Worm (Caenorhabditis elegans) whole organism, L3 larva: Measurements from ENCODE around the gene F59G1.8.

Experiments used
- aly-2 ChIP-seq: fragments of 150-350 bp; optimal IDR thresholded peaks from 2 replicates; lab custom pipeline; 2014; ENCODE audit warnings: missing biosample characterization, missing genetic modification characterization
- ama-1 ChIP-seq: fragments of 150-350 bp; optimal IDR thresholded peaks from 2 replicates; lab custom pipeline; 2018
- ceh-28 ChIP-seq: fragments of 150-350 bp; optimal IDR thresholded peaks from 2 replicates; lab custom pipeline; 2014; ENCODE audit warnings: missing biosample characterization, missing genetic modification reagents, missing genetic modification characterization
- ceh-82 ChIP-seq: fragments of 150-350 bp; optimal IDR thresholded peaks from 2 replicates; lab custom pipeline; 2014; ENCODE audit warnings: missing biosample characterization, missing genetic modification characterization
- ceh-9 ChIP-seq: sonication (generic microtip); optimal IDR thresholded peaks from 2 replicates; lab custom pipeline; 2018; ENCODE audit warnings: missing biosample characterization, missing genetic modification characterization
- daf-12 ChIP-seq: fragments of 150-350 bp; optimal IDR thresholded peaks from 2 replicates; lab custom pipeline; 2014; ENCODE audit warnings: missing biosample characterization, missing genetic modification reagents, missing genetic modification characterization
- egl-27 ChIP-seq: sonication (generic microtip); optimal IDR thresholded peaks from 4 replicates; lab custom pipeline; 2017; ENCODE audit warnings: missing biosample characterization, missing genetic modification reagents, missing genetic modification characterization
- egl-5 ChIP-seq: fragments of 150-350 bp; optimal IDR thresholded peaks from 2 replicates; lab custom pipeline; 2017; ENCODE audit warnings: missing biosample characterization, missing genetic modification reagents, missing genetic modification characterization, inconsistent platforms
- elt-1 ChIP-seq: fragments of 150-350 bp; optimal IDR thresholded peaks from 2 replicates; lab custom pipeline; 2014; ENCODE audit warnings: missing biosample characterization, missing genetic modification characterization
- elt-2 ChIP-seq: sonication (generic microtip); optimal IDR thresholded peaks from 2 replicates; lab custom pipeline; 2016; ENCODE audit warnings: missing genetic modification reagents, mild to moderate bottlenecking, missing genetic modification characterization, missing compliant biosample characterization
- elt-3 ChIP-seq, 3 experiments: fragments of 150-350 bp in 1 of 3; sonication (generic microtip) in 2 of 3; optimal IDR thresholded peaks; 2 replicates in 2 of 3; 4 replicates in 1 of 3; lab custom pipeline; 2014 to 2017; ENCODE audit warnings: missing biosample characterization in 3 of 3, missing genetic modification characterization in 3 of 3
- eor-1 ChIP-seq, 2 experiments: fragments of 150-350 bp; optimal IDR thresholded peaks; 2 replicates each; lab custom pipeline; 2014 to 2018; ENCODE audit warnings: missing biosample characterization in 2 of 2, missing genetic modification characterization in 2 of 2
- fkh-10 ChIP-seq: sonication (generic microtip); optimal IDR thresholded peaks from 2 replicates; lab custom pipeline; 2017; ENCODE audit warnings: missing biosample characterization, missing genetic modification reagents, missing genetic modification characterization
- fkh-2 ChIP-seq: fragments of 150-350 bp; optimal IDR thresholded peaks from 2 replicates; lab custom pipeline; 2014; ENCODE audit warnings: missing biosample characterization, missing genetic modification reagents, missing genetic modification characterization
- hmg-11 ChIP-seq: sonication (generic microtip); optimal IDR thresholded peaks from 2 replicates; lab custom pipeline; 2016; ENCODE audit warnings: missing genetic modification characterization, missing compliant biosample characterization
- jun-1 ChIP-seq: fragments of 150-350 bp; optimal IDR thresholded peaks from 2 replicates; lab custom pipeline; 2014; ENCODE audit warnings: missing biosample characterization, missing genetic modification reagents, missing genetic modification characterization
- lin-15B ChIP-seq: fragments of 150-350 bp; optimal IDR thresholded peaks from 2 replicates; lab custom pipeline; 2014; ENCODE audit warnings: missing biosample characterization, missing genetic modification characterization
- lin-39 ChIP-seq: fragments of 150-350 bp; optimal IDR thresholded peaks from 2 replicates; lab custom pipeline; 2018; ENCODE audit warnings: missing biosample characterization, missing genetic modification reagents, missing genetic modification characterization
- lsy-12 ChIP-seq: sonication (generic microtip); optimal IDR thresholded peaks from 2 replicates; lab custom pipeline; 2016; ENCODE audit warnings: mild to moderate bottlenecking, missing genetic modification characterization, missing compliant biosample characterization
- mdl-1 ChIP-seq: fragments of 150-350 bp; optimal IDR thresholded peaks from 2 replicates; lab custom pipeline; 2014; ENCODE audit warnings: missing biosample characterization, missing genetic modification characterization
- mml-1 ChIP-seq: fragments of 150-350 bp; sonication (generic microtip); optimal IDR thresholded peaks from 3 replicates; lab custom pipeline; 2014; ENCODE audit warnings: missing biosample characterization, missing genetic modification characterization
- nfya-1 ChIP-seq: sonication (generic microtip); optimal IDR thresholded peaks from 2 replicates; lab custom pipeline; 2017; ENCODE audit warnings: missing genetic modification characterization, mild to moderate bottlenecking, missing compliant biosample characterization, antibody characterized with exemption, moderate library complexity; ENCODE audit not compliant: insufficient read depth
- nhr-11 ChIP-seq: fragments of 150-350 bp; optimal IDR thresholded peaks from 2 replicates; lab custom pipeline; 2014; ENCODE audit warnings: missing biosample characterization, missing genetic modification characterization
- nhr-23 ChIP-seq: fragments of 150-350 bp; optimal IDR thresholded peaks from 2 replicates; lab custom pipeline; 2014; ENCODE audit warnings: missing biosample characterization, missing genetic modification reagents, missing genetic modification characterization
- nhr-237 ChIP-seq: fragments of 150-350 bp; optimal IDR thresholded peaks from 2 replicates; lab custom pipeline; 2014; ENCODE audit warnings: missing biosample characterization, missing genetic modification characterization
- nhr-25 ChIP-seq: sonication (generic microtip); optimal IDR thresholded peaks from 2 replicates; lab custom pipeline; 2017; ENCODE audit warnings: missing biosample characterization, missing genetic modification characterization
- nhr-28 ChIP-seq: fragments of 150-350 bp; optimal IDR thresholded peaks from 2 replicates; lab custom pipeline; 2014; ENCODE audit warnings: missing biosample characterization, missing genetic modification characterization
- nhr-43 ChIP-seq: sonication (generic microtip); optimal IDR thresholded peaks from 2 replicates; lab custom pipeline; 2016; ENCODE audit warnings: mild to moderate bottlenecking, missing genetic modification characterization, missing compliant biosample characterization; ENCODE audit not compliant: poor library complexity, severe bottlenecking
- nhr-67 ChIP-seq: fragments of 150-350 bp; optimal IDR thresholded peaks from 2 replicates; lab custom pipeline; 2014; ENCODE audit warnings: missing biosample characterization, missing genetic modification characterization
- nhr-76 ChIP-seq: fragments of 150-350 bp; sonication (generic microtip); optimal IDR thresholded peaks from 5 replicates; lab custom pipeline; 2014; ENCODE audit warnings: missing biosample characterization, missing genetic modification characterization
- nhr-77 ChIP-seq: fragments of 150-350 bp; optimal IDR thresholded peaks from 2 replicates; lab custom pipeline; 2014; ENCODE audit warnings: missing biosample characterization, missing genetic modification characterization
- pha-4 ChIP-seq: fragments of 150-350 bp; optimal IDR thresholded peaks from 2 replicates; lab custom pipeline; 2014; ENCODE audit warnings: missing biosample characterization, missing genetic modification reagents, missing genetic modification characterization
- pqm-1 ChIP-seq: fragments of 150-350 bp; optimal IDR thresholded peaks from 2 replicates; lab custom pipeline; 2017; ENCODE audit warnings: missing biosample characterization, missing genetic modification characterization, inconsistent platforms
- skn-1 ChIP-seq: fragments of 150-350 bp; optimal IDR thresholded peaks from 2 replicates; lab custom pipeline; 2014; ENCODE audit warnings: missing biosample characterization, missing genetic modification characterization
- snpc-4 ChIP-seq: fragments of 150-350 bp; optimal IDR thresholded peaks from 2 replicates; lab custom pipeline; 2014; ENCODE audit warnings: missing biosample characterization, missing genetic modification characterization
- tbx-2 ChIP-seq: sonication (generic microtip); optimal IDR thresholded peaks from 2 replicates; lab custom pipeline; 2016; ENCODE audit warnings: mild to moderate bottlenecking, missing genetic modification characterization, missing compliant biosample characterization
- unc-39 ChIP-seq: sonication (generic microtip); optimal IDR thresholded peaks from 4 replicates; lab custom pipeline; 2017; ENCODE audit warnings: missing biosample characterization, missing genetic modification characterization
- unc-62 ChIP-seq: fragments of 150-350 bp; sonication (generic microtip); optimal IDR thresholded peaks from 4 replicates; lab custom pipeline; 2014; ENCODE audit warnings: missing biosample characterization, missing genetic modification reagents, missing genetic modification characterization
- zag-1 ChIP-seq: fragments of 150-350 bp; optimal IDR thresholded peaks from 2 replicates; lab custom pipeline; 2014; ENCODE audit warnings: missing biosample characterization, missing genetic modification characterization
- ztf-11 ChIP-seq: fragments of 150-350 bp; optimal IDR thresholded peaks from 2 replicates; lab custom pipeline; 2014; ENCODE audit warnings: missing biosample characterization, missing genetic modification characterization
- ztf-4 ChIP-seq: fragments of 150-350 bp; optimal IDR thresholded peaks from 2 replicates; lab custom pipeline; 2014; ENCODE audit warnings: missing biosample characterization, missing genetic modification characterization

Gene F59G1.8

DNA sequence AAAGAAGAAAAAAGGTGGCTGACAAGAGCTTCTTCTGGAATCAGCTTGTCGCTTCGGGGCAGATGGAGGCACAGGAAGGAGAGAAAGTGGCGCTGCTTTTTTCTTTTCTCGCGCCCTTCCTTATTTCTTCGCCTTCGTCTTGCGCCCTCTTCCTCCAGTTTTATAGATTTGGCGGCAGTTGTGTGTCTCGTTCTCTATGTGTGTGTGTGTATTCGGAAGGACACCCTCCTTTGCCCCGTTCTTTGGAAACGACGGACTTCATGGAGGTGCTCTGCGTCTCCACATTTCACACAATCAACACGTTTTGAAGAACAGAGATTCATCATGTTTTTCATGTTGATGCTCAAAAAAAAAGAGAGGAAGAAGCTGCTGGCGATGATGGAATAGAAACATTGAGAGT, 42.3 kb downstream of the F59G1.8 start:
- TF ChIP-seq lin-39 (peak; percentile 54), ztf-11 (no peak), pqm-1 (tag; lab: Kevin White, UChicago) (no peak), fkh-10 (GFP tag; lab: Kevin White, UChicago) (peak; percentile 72), nhr-11 (tag; lab: Kevin White, UChicago) (peak; percentile 25), pha-4 (tag; lab: Kevin White, UChicago) (no peak), aly-2 (tag; lab: Kevin White, UChicago) (no peak), lsy-12 (tag; lab: Kevin White, UChicago) (no peak), mdl-1 (no peak), nfya-1 (tag; lab: Kevin White, UChicago) (peak; percentile 42), hmg-11 (tag; lab: Kevin White, UChicago) (peak; percentile 40), egl-5 (tag; lab: Kevin White, UChicago) (peak; percentile 35), egl-27 (tag; lab: Kevin White, UChicago) (no peak), lin-15B (no peak)

DNA sequence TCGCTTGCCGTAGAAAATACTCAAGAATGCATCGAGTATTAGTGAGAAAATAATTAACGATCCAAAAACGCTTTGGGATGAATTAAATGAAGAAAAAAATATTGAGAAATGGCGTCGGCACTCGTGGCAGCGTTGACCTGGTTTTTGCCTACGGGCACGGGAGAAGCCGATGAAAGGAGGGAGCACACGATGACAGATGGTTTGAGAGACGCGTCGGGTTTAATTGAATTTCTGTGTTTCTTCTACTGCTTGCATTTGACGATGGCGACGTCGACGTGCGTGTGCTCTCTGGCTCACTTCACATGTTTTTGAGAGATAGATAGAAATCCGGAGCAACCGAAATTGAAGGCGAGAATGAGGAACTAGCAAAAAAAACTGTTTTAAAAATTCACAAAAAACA, 44.3 kb downstream of the F59G1.8 start:
- TF ChIP-seq lsy-12 (tag; lab: Kevin White, UChicago) (no peak), fkh-10 (GFP tag; lab: Kevin White, UChicago) (peak; percentile 5)

DNA sequence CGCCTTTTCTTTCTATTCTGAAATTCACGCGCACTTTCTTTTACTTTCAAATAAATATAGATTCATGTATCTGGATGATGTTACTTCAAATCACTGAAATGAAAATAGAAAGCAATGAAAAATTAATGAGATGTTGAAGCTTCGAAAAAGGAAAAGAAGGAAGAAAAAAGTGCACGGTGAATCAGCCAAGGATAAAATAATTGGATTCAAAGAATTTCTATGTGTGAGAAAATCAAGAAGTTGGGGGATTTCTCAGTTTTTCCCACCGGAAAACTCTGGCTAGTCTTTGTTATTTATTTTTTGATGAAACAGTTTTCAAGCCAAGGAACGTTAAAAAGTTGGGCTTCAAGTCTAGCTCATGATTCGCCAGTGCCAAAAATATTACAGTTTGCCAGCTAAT, 45.4 kb downstream of the F59G1.8 start:
- no peak for TF ChIP-seq zag-1
- no peak for TF ChIP-seq ceh-82 (tag; lab: Kevin White, UChicago)
- TF ChIP-seq nhr-23 (tag; lab: Kevin White, UChicago): no peak
- TF ChIP-seq daf-12 (tag; lab: Kevin White, UChicago): no peak
- TF ChIP-seq mml-1: no peak
- TF ChIP-seq ceh-9 (tag; lab: Kevin White, UChicago): no peak
- no peak for TF ChIP-seq pqm-1 (tag; lab: Kevin White, UChicago)
- no peak for TF ChIP-seq nhr-43 (tag; lab: Kevin White, UChicago)
- no peak for TF ChIP-seq snpc-4 (tag; lab: Kevin White, UChicago)
- no peak for TF ChIP-seq mdl-1
- no peak for TF ChIP-seq nhr-25 (tag; lab: Kevin White, UChicago)
- no peak for TF ChIP-seq nfya-1 (tag; lab: Kevin White, UChicago)
- no peak for TF ChIP-seq jun-1 (tag; lab: Kevin White, UChicago)
- no peak for TF ChIP-seq elt-2 (tag; lab: Kevin White, UChicago)
- no peak for TF ChIP-seq lin-39
- no peak for TF ChIP-seq ztf-11

DNA sequence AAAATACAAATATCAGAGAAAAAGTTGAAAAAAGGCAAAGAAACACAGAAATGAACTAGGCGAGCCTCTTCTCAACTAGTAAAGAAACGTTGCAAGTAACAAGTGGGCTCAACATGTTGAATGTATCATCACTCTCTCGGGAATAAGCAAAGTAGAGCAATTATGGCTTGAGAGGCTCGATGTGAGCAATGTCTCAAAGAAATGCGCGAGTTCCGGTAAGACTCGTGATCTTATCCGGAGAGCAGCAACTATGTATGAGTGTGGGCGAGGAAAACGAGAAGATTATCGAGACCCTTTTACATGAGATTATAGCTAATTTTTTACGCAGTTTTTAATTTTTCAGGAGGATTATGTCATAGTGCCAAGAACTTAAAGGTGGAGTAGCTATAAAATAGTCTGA, 45.8 kb downstream of the F59G1.8 start:
- TF ChIP-seq lsy-12 (tag; lab: Kevin White, UChicago) (no peak), ztf-4 (no peak), lin-15B (no peak), snpc-4 (tag; lab: Kevin White, UChicago) (no peak), fkh-2 (tag; lab: Kevin White, UChicago) (no peak), nhr-43 (tag; lab: Kevin White, UChicago) (no peak), nhr-237 (tag; lab: Kevin White, UChicago) (no peak), lin-39 (peak; percentile 54), nfya-1 (tag; lab: Kevin White, UChicago) (peak; percentile 35), egl-27 (tag; lab: Kevin White, UChicago) (no peak)

DNA sequence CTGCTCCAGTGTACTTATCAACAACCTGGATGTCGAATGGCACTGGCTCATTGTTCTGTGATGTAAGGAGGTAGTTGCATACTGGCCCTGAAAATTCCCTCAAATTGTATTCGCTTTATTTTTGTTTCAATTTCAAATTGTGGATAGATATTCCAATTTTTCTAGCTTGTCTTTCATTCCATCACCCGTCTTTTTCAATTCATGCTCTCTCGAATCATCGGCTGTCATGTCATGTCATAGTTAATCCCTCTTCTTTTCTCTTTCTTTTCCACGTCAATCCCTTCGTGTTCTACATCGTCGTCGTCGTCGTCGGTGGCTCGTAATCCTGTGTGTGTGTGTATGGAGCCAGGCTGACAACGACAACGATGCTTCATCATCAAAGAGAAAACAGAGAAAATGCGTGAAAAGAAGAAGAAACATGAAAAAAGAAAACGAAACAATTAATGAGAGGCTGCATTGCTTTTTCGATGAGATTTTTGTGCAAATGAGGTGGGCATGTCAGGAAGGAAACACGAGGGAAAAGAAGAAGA, 49.3 kb downstream of the F59G1.8 start:
- TF ChIP-seq elt-3 (tag; optimal IDR thresholded peaks at IDR 0.05; lab: Kevin White, UChicago) (no peak), elt-2 (tag; lab: Kevin White, UChicago) (no peak), fkh-2 (tag; lab: Kevin White, UChicago) (no peak), lin-39 (peak; percentile 39), nhr-67 (tag; lab: Kevin White, UChicago) (no peak), nhr-76 (tag; lab: Kevin White, UChicago) (no peak), fkh-10 (GFP tag; lab: Kevin White, UChicago) (no peak), snpc-4 (tag; lab: Kevin White, UChicago) (no peak), aly-2 (tag; lab: Kevin White, UChicago) (no peak), tbx-2 (tag; lab: Kevin White, UChicago) (no peak), ceh-82 (tag; lab: Kevin White, UChicago) (no peak), nhr-28 (tag; lab: Kevin White, UChicago) (no peak), lsy-12 (tag; lab: Kevin White, UChicago) (no peak), skn-1 (tag; lab: Kevin White, UChicago) (no peak), lin-15B (no peak), nhr-77 (no peak), nfya-1 (tag; lab: Kevin White, UChicago) (peak; percentile 14), unc-39 (tag; lab: Kevin White, UChicago) (no peak), ceh-9 (tag; lab: Kevin White, UChicago) (no peak), eor-1 (tag; optimal IDR thresholded peaks at IDR 0.05; lab: Kevin White, UChicago) (no peak), elt-1 (tag; lab: Kevin White, UChicago) (no peak), ztf-11 (no peak), unc-62 (GFP tag; lab: Kevin White, UChicago) (peak; percentile 12), mdl-1 (no peak), nhr-11 (tag; lab: Kevin White, UChicago) (no peak), zag-1 (no peak), ceh-28 (no peak), nhr-23 (tag; lab: Kevin White, UChicago) (no peak), egl-5 (tag; lab: Kevin White, UChicago) (peak; percentile 30), ama-1 (no peak), egl-27 (tag; lab: Kevin White, UChicago) (no peak)
